Fruit fly (Drosophila melanogaster): Measurements from ENCODE around the gene Hmgcl.

DNA sequence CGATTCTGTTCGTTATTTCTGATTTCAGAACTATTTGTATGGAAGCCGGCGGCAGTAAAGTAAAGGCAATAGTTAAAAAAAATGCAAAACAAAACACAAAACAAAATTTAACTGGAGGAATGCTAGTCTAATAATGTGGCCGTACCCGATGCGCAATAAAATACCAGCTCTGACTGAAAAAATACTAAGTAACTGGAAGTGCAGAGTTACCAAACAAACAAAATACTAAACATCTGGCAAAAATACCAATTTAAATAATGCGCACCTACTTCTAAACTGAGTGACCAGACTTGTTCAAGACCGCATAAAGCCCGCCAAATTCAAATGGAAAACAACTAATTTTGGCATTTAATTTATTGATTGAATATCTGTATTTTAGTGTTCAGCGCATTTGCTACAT, 46.2 kb upstream of the Hmgcl start, which contains the start of gene Wee1:
- no peak for TF ChIP-seq CG13204 (GFP tag; optimal IDR thresholded peaks at IDR 0.05)
- no peak for TF ChIP-seq Snoo (tag; optimal IDR thresholded peaks at IDR 0.05)
- TF ChIP-seq CG9948 (tag; optimal IDR thresholded peaks at IDR 0.05), result no peak
- no peak for TF ChIP-seq fd96Ca (GFP tag; IDR thresholded peaks at IDR 0.05)
- no peak for TF ChIP-seq Ets98B (GFP tag; IDR thresholded peaks at IDR 0.05)
- no peak for TF ChIP-seq Pif1B (GFP tag; optimal IDR thresholded peaks at IDR 0.05)
- TF ChIP-seq CG8301 (tag; optimal IDR thresholded peaks at IDR 0.05), result no peak
- TF ChIP-seq CG17806 (tag; optimal IDR thresholded peaks at IDR 0.05), result no peak
- no peak for TF ChIP-seq Pif1A (GFP tag; optimal IDR thresholded peaks at IDR 0.05)
- no peak for TF ChIP-seq rn (GFP tag; IDR thresholded peaks at IDR 0.05)
- no peak for TF ChIP-seq CG34367 (tag; optimal IDR thresholded peaks at IDR 0.05)
- TF ChIP-seq EcR (GFP tag; optimal IDR thresholded peaks at IDR 0.05), result no peak
- TF ChIP-seq D1 (tag; optimal IDR thresholded peaks at IDR 0.05), result no peak
- TF ChIP-seq CG8159 (tag; optimal IDR thresholded peaks at IDR 0.05), result no peak

All from whole organism, pupa.